Fruit fly (Drosophila melanogaster): ENCODE results near the gene CG15386.

The CG15386 gene

DNA sequence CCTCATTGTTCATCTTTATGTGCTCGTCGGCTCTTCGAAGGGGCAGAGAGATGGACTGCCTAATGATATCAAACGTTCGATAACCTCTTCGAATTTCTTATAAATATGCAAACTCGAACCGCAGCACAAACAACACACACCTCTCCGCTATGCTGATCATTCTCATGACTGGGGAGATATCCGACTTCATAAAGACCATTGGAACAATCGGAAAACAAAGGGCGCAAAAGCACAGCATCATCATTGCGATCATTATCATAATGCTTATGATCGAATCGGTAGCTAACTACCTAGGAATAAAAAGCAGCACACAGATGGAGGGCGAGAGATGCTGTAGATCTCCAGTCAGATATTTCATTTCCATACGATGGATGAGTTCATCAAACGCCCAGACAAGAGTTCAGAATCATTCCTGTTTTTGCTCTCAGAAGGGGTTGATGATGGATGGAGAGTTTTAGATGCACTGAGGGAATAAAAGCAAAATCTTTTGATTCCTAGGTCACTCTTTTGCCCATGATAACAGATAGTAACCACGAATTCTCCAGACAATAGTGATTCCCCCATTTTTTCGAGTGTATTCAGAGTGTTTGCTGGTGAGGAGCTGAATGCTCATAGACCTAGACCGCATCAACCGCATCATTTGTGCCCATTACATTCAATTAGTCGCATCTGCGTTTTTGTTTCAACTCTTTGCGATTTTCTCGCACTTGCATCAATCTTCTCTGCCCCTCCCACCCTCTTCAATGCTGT, 49.9 kb downstream of the CG15386 start:
- TF ChIP-seq CG33017 (tag; optimal IDR thresholded peaks at IDR 0.05) (no peak), ovo (GFP tag; optimal IDR thresholded peaks at IDR 0.05) (no peak), cnc (optimal IDR thresholded peaks at IDR 0.05) (no peak), tj (GFP tag; optimal IDR thresholded peaks at IDR 0.05) (no peak), toe (GFP tag; optimal IDR thresholded peaks at IDR 0.05) (no peak), CG7101 (tag; optimal IDR thresholded peaks at IDR 0.05) (no peak), Hr96 (GFP tag; optimal IDR thresholded peaks at IDR 0.05) (no peak), CG14711 (tag; optimal IDR thresholded peaks at IDR 0.05) (no peak)
